Fruit fly (Drosophila melanogaster) whole organism, pupa: Measurements from ENCODE around the gene Rcd7.

ENCODE experiments used
- CG10348 ChIP-seq: fragments of 200-800 bp; sonication (Bioruptor generic); IDR thresholded peaks from 2 replicates; pipeline ENCODE4 v1.3.6; 2022; ENCODE audit warnings: missing biosample characterization, missing genetic modification characterization
- CG32121 ChIP-seq: fragments of 200-800 bp; sonication (Bioruptor generic); IDR thresholded peaks from 2 replicates; pipeline ENCODE4 v1.3.6; 2022; ENCODE audit warnings: missing biosample characterization, missing genetic modification characterization
- CG34367 ChIP-seq: fragments of 200-800 bp; sonication (Bioruptor generic); optimal IDR thresholded peaks from 2 replicates; lab custom pipeline; 2018; ENCODE audit warnings: missing biosample characterization, mild to moderate bottlenecking, missing genetic modification characterization
- CG8301 ChIP-seq: fragments of 200-800 bp; sonication (Bioruptor generic); optimal IDR thresholded peaks from 2 replicates; lab custom pipeline; 2018; ENCODE audit warnings: missing biosample characterization, mild to moderate bottlenecking, missing genetic modification characterization
- CG9948 ChIP-seq: fragments of 200-800 bp; sonication (Bioruptor generic); optimal IDR thresholded peaks from 2 replicates; lab custom pipeline; 2018; ENCODE audit warnings: missing biosample characterization, mild to moderate bottlenecking, missing genetic modification characterization, moderate library complexity
- EcR ChIP-seq: fragments of 200-800 bp; sonication (Bioruptor generic); optimal IDR thresholded peaks from 3 replicates; lab custom pipeline; 2019; ENCODE audit warnings: missing biosample characterization, missing genetic modification characterization, mild to moderate bottlenecking, moderate library complexity, missing genetic modification reagents
- Pif1B ChIP-seq: fragments of 200-800 bp; sonication (Bioruptor generic); optimal IDR thresholded peaks from 3 replicates; lab custom pipeline; 2016; ENCODE audit warnings: missing biosample characterization, missing genetic modification characterization

DNA sequence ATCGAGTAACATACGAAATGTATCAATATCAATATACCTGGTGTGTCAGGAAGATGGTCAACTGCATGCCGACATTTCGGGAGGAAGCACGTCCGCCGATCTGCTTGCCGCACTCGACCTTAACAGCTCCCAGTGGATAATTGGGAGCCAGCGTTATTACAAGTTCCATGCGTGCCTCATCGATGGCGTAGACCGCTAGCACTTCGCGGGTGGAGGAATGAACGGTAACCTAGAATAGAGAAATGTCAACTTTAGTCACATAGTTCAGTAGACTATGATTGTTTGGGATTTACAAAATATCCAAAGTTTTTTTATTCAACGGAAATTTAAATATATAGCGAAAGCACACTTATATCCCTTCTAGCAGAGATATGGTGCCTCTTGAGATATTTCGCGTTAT is at the start of gene Rcd7, which contains the start of gene CG46435:
- TF ChIP-seq CG34367 (tag; lab: Kevin White, UChicago): no peak
- TF ChIP-seq CG9948 (tag; lab: Kevin White, UChicago): no peak
- TF ChIP-seq Pif1B (GFP tag; lab: Kevin White, UChicago): no peak
- TF ChIP-seq CG10348 (GFP tag; lab: Robert Waterston, UW): no peak
- no peak for TF ChIP-seq CG8301 (tag; lab: Kevin White, UChicago)
- no peak for TF ChIP-seq EcR (GFP tag; lab: Kevin White, UChicago)
- TF ChIP-seq CG32121 (GFP tag; lab: Robert Waterston, UW): no peak
